Fruit fly (Drosophila melanogaster) whole organism, embryonic: ENCODE results near the gene CG31344.

Experiments used
- ATbp ChIP-seq: fragments of 200-800 bp; sonication (Bioruptor generic); optimal IDR thresholded peaks from 2 replicates; lab custom pipeline; 2017; ENCODE audit warnings: missing biosample characterization, mild to moderate bottlenecking, missing genetic modification characterization, missing genetic modification reagents
- CG1233 ChIP-seq: fragments of 200-800 bp; sonication (Bioruptor generic); optimal IDR thresholded peaks from 4 replicates; lab custom pipeline; 2018; ENCODE audit warnings: missing biosample characterization, mild to moderate bottlenecking, missing genetic modification characterization
- CG12769 ChIP-seq: fragments of 200-800 bp; sonication (Bioruptor generic); optimal IDR thresholded peaks from 2 replicates; lab custom pipeline; 2019; ENCODE audit warnings: missing biosample characterization, mild to moderate bottlenecking, missing genetic modification characterization, moderate library complexity
- CG15011 ChIP-seq: fragments of 200-800 bp; sonication (Bioruptor generic); optimal IDR thresholded peaks from 3 replicates; lab custom pipeline; 2018; ENCODE audit warnings: missing biosample characterization, mild to moderate bottlenecking, missing genetic modification characterization
- CG15514 ChIP-seq: fragments of 200-800 bp; sonication (Bioruptor generic); optimal IDR thresholded peaks from 3 replicates; lab custom pipeline; 2017; ENCODE audit warnings: missing biosample characterization, missing genetic modification characterization, mild to moderate bottlenecking, moderate library complexity, missing genetic modification reagents
- CG16779 ChIP-seq: fragments of 200-800 bp; sonication (Bioruptor generic); IDR thresholded peaks from 2 replicates; pipeline ENCODE4 v1.3.6; 2022; ENCODE audit warnings: missing biosample characterization, missing genetic modification characterization
- CG17385 ChIP-seq: fragments of 200-800 bp; sonication (Bioruptor generic); optimal IDR thresholded peaks from 3 replicates; lab custom pipeline; 2018; ENCODE audit warnings: missing biosample characterization, mild to moderate bottlenecking, missing genetic modification characterization
- CG17829 ChIP-seq: fragments of 200-800 bp; optimal IDR thresholded peaks from 2 replicates; lab custom pipeline; 2019; ENCODE audit warnings: missing biosample characterization, mild to moderate bottlenecking, missing genetic modification characterization, moderate library complexity
- CG1792 ChIP-seq: fragments of 200-800 bp; sonication (Bioruptor generic); optimal IDR thresholded peaks from 2 replicates; lab custom pipeline; 2016; ENCODE audit warnings: missing biosample characterization, missing genetic modification characterization
- CG2202 ChIP-seq: fragments of 200-800 bp; sonication (Bioruptor generic); optimal IDR thresholded peaks from 2 replicates; lab custom pipeline; 2018; ENCODE audit warnings: missing biosample characterization, mild to moderate bottlenecking, missing genetic modification characterization
- CG30431 ChIP-seq: fragments of 200-800 bp; sonication (Bioruptor generic); optimal IDR thresholded peaks from 2 replicates; lab custom pipeline; 2017; ENCODE audit warnings: missing biosample characterization, missing genetic modification characterization
- CG31224 ChIP-seq: fragments of 200-800 bp; sonication (Bioruptor generic); IDR thresholded peaks from 2 replicates; pipeline ENCODE4 v1.3.6; 2022; ENCODE audit warnings: missing biosample characterization, missing genetic modification characterization
- CG4707 ChIP-seq: fragments of 200-800 bp; sonication (Bioruptor generic); optimal IDR thresholded peaks from 2 replicates; lab custom pipeline; 2018; ENCODE audit warnings: missing biosample characterization, mild to moderate bottlenecking, missing genetic modification characterization, moderate library complexity
- CG6689 ChIP-seq: fragments of 200-800 bp; sonication (Bioruptor generic); IDR thresholded peaks from 2 replicates; pipeline ENCODE4 v1.3.6; 2022; ENCODE audit warnings: missing biosample characterization, missing genetic modification characterization
- CG6765 ChIP-seq: fragments of 200-800 bp; sonication (Bioruptor generic); optimal IDR thresholded peaks from 3 replicates; lab custom pipeline; 2017; ENCODE audit warnings: missing biosample characterization, mild to moderate bottlenecking, missing genetic modification characterization
- CG8089 ChIP-seq: fragments of 200-800 bp; sonication (Bioruptor generic); optimal IDR thresholded peaks from 3 replicates; lab custom pipeline; 2016; ENCODE audit warnings: missing biosample characterization, missing genetic modification characterization
- CG8478 ChIP-seq: fragments of >200 bp; optimal IDR thresholded peaks from 2 replicates; lab custom pipeline; 2018
- Dll ChIP-seq: fragments of 200-800 bp; sonication (Bioruptor generic); IDR thresholded peaks from 4 replicates; pipeline ENCODE4 v1.3.6; 2022; ENCODE audit warnings: missing biosample characterization, missing genetic modification characterization; ENCODE audit not compliant: partially characterized antibody
- Doc2 ChIP-seq: fragments of 200-800 bp; sonication (Bioruptor generic); IDR thresholded peaks from 2 replicates; pipeline ENCODE4 v1.3.6; 2022; ENCODE audit warnings: missing biosample characterization, missing genetic modification characterization
- H15 ChIP-seq: fragments of 200-800 bp; sonication (Bioruptor generic); IDR thresholded peaks from 3 replicates; pipeline ENCODE4 v1.3.6; 2022; ENCODE audit warnings: missing biosample characterization, missing genetic modification characterization
- HmgZ ChIP-seq: fragments of 200-800 bp; sonication (Bioruptor generic); optimal IDR thresholded peaks from 2 replicates; lab custom pipeline; 2018; ENCODE audit warnings: missing biosample characterization, mild to moderate bottlenecking, missing genetic modification characterization
- Hmr ChIP-seq: fragments of 200-800 bp; sonication (Bioruptor generic); optimal IDR thresholded peaks from 3 replicates; lab custom pipeline; 2017; ENCODE audit warnings: mild to moderate bottlenecking, missing biosample characterization, missing genetic modification reagents, missing genetic modification characterization
- Lpt ChIP-seq: fragments of >200 bp; optimal IDR thresholded peaks from 2 replicates; lab custom pipeline; 2018; ENCODE audit warnings: missing biosample characterization, missing genetic modification characterization
- MESR4 ChIP-seq: fragments of 200-800 bp; sonication (Bioruptor generic); optimal IDR thresholded peaks from 2 replicates; lab custom pipeline; 2018; ENCODE audit warnings: missing biosample characterization, mild to moderate bottlenecking, missing genetic modification characterization, moderate library complexity
- MTF-1 ChIP-seq: fragments of 200-800 bp; sonication (Bioruptor generic); optimal IDR thresholded peaks from 2 replicates; lab custom pipeline; 2018; ENCODE audit warnings: missing biosample characterization, mild to moderate bottlenecking, missing genetic modification characterization, borderline replicate concordance
- Mes4 ChIP-seq: fragments of 200-800 bp; sonication (Bioruptor generic); optimal IDR thresholded peaks from 2 replicates; lab custom pipeline; 2016; ENCODE audit warnings: missing biosample characterization, missing genetic modification characterization
- Myb ChIP-seq: fragments of 200-800 bp; sonication (Bioruptor generic); optimal IDR thresholded peaks from 2 replicates; lab custom pipeline; 2016; ENCODE audit warnings: missing biosample characterization, missing genetic modification characterization
- Nf-YB ChIP-seq: fragments of 200-800 bp; sonication (Bioruptor generic); optimal IDR thresholded peaks from 3 replicates; lab custom pipeline; 2019; ENCODE audit warnings: missing biosample characterization, mild to moderate bottlenecking, missing genetic modification characterization, moderate library complexity
- Ptx1 ChIP-seq: fragments of 200-800 bp; sonication (Bioruptor generic); IDR thresholded peaks from 2 replicates; pipeline ENCODE4 v1.3.6; 2022; ENCODE audit warnings: missing biosample characterization, missing genetic modification characterization
- Xrp1 ChIP-seq: fragments of 200-800 bp; sonication (Bioruptor generic); IDR thresholded peaks from 2 replicates; pipeline ENCODE4 v1.3.6; 2022; ENCODE audit warnings: missing biosample characterization, missing genetic modification characterization
- abd-A ChIP-seq: fragments of 200-800 bp; sonication (Bioruptor generic); optimal IDR thresholded peaks from 3 replicates; lab custom pipeline; 2019; ENCODE audit warnings: missing biosample characterization, mild to moderate bottlenecking, missing genetic modification characterization, moderate library complexity
- caup ChIP-seq: fragments of 200-800 bp; sonication (Bioruptor generic); optimal IDR thresholded peaks from 3 replicates; lab custom pipeline; 2017; ENCODE audit warnings: missing biosample characterization, mild to moderate bottlenecking, missing genetic modification characterization, moderate library complexity; ENCODE audit not compliant: severe bottlenecking
- cg ChIP-seq: fragments of 200-800 bp; sonication (Bioruptor generic); optimal IDR thresholded peaks from 3 replicates; lab custom pipeline; 2019; ENCODE audit warnings: missing biosample characterization, mild to moderate bottlenecking, missing genetic modification characterization, moderate library complexity
- disco-r ChIP-seq: fragments of 200-800 bp; sonication (Bioruptor generic); optimal IDR thresholded peaks from 2 replicates; lab custom pipeline; 2016; ENCODE audit warnings: missing biosample characterization, missing genetic modification characterization
- emc ChIP-seq: fragments of 200-800 bp; sonication (Bioruptor generic); optimal IDR thresholded peaks from 2 replicates; lab custom pipeline; 2016; ENCODE audit warnings: missing biosample characterization, missing genetic modification characterization
- eyg ChIP-seq: fragments of 200-800 bp; sonication (Bioruptor generic); optimal IDR thresholded peaks from 3 replicates; lab custom pipeline; 2016; ENCODE audit warnings: missing biosample characterization, missing genetic modification characterization
- fd102C ChIP-seq: fragments of 200-800 bp; sonication (Bioruptor generic); optimal IDR thresholded peaks from 2 replicates; lab custom pipeline; 2018; ENCODE audit warnings: missing biosample characterization, mild to moderate bottlenecking, missing genetic modification characterization, moderate library complexity
- gsb ChIP-seq: fragments of 200-800 bp; sonication (Bioruptor generic); IDR thresholded peaks from 2 replicates; pipeline ENCODE4 v1.3.6; 2022; ENCODE audit warnings: missing biosample characterization, missing genetic modification characterization
- kah ChIP-seq: fragments of 200-800 bp; sonication (Bioruptor generic); optimal IDR thresholded peaks from 2 replicates; lab custom pipeline; 2018; ENCODE audit warnings: missing biosample characterization, mild to moderate bottlenecking, missing genetic modification characterization
- nau ChIP-seq: fragments of 200-800 bp; sonication (Bioruptor generic); optimal IDR thresholded peaks from 3 replicates; lab custom pipeline; 2017; ENCODE audit warnings: missing biosample characterization, mild to moderate bottlenecking, missing genetic modification characterization, missing genetic modification reagents
- nerfin-1 ChIP-seq: fragments of 200-800 bp; sonication (Bioruptor generic); optimal IDR thresholded peaks from 3 replicates; lab custom pipeline; 2019; ENCODE audit warnings: missing biosample characterization, mild to moderate bottlenecking, missing genetic modification characterization, moderate library complexity
- ranshi ChIP-seq: fragments of 200-800 bp; sonication (Bioruptor generic); IDR thresholded peaks from 2 replicates; pipeline ENCODE4 v1.3.6; 2022; ENCODE audit warnings: missing biosample characterization, missing genetic modification characterization
- sd ChIP-seq: fragments of 200-800 bp; sonication (Bioruptor generic); optimal IDR thresholded peaks from 3 replicates; lab custom pipeline; 2018; ENCODE audit warnings: missing biosample characterization, mild to moderate bottlenecking, missing genetic modification characterization, moderate library complexity
- sim ChIP-seq: fragments of 200-800 bp; sonication (Bioruptor generic); IDR thresholded peaks from 2 replicates; pipeline ENCODE4 v1.3.6; 2022; ENCODE audit warnings: missing biosample characterization, missing genetic modification characterization
- tio ChIP-seq: fragments of 200-800 bp; sonication (Bioruptor generic); optimal IDR thresholded peaks from 2 replicates; lab custom pipeline; 2017; ENCODE audit warnings: missing biosample characterization, missing genetic modification characterization, inconsistent platforms
- twi ChIP-seq: fragments of 200-800 bp; optimal IDR thresholded peaks from 2 replicates; lab custom pipeline; 2019; ENCODE audit warnings: missing biosample characterization, mild to moderate bottlenecking, missing genetic modification characterization, moderate library complexity
- vvl ChIP-seq: fragments of 200-800 bp; sonication (Bioruptor generic); IDR thresholded peaks from 2 replicates; pipeline ENCODE4 v1.3.6; 2022; ENCODE audit warnings: missing biosample characterization, missing genetic modification characterization
- wor ChIP-seq: fragments of 200-800 bp; sonication (Bioruptor generic); IDR thresholded peaks from 2 replicates; pipeline ENCODE4 v1.3.6; 2022; ENCODE audit warnings: missing biosample characterization, missing genetic modification characterization
- z ChIP-seq: fragments of 200-800 bp; sonication (Bioruptor generic); IDR thresholded peaks from 3 replicates; pipeline ENCODE4 v1.3.6; 2022; ENCODE audit warnings: missing biosample characterization, missing genetic modification characterization

CG31344 gene

DNA sequence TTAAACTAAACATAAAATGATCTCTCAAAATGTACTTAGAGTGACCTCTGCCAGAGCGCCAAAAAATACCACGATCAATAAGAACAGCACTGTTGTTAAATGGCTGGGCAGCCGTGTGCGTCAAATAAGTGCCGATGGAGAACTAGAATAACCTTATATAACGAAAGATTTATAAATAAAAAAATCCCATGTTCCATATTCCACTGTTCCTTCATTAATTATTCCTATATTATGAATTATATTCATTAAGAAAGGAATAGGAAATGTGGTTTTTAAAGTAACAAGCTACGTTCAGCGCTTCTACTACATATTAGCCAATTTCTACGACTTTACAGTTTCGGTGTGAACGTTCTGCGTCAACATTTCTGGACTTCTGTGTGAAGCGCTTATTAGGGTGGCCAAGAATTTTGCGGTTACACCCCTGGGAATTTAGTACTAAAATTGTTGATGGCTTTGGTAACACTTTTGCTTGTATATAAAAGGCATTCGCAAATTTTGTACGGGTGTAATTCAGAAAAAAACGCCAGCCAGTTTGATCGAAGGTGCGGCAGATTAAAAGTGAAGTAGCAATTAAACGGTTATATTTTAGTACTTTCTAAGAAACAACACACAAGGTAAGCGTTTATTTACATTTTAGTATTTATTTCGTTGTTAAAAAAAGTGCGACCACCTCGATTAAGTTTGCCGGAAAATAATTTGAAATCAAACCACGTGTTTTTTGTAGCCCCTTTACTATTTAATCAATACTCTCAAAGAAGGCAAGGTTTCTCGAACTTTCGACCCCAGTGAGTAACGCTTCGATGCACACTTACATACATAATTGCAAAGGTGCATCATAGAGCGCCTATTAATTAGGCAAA is 17.3 kb upstream of the CG31344 start, which contains the start of the genes tefu and Hsc70-4 (continued):
- TF ChIP-seq eyg (GFP tag; lab: Kevin White, UChicago) (no peak), z (no peak; the same call in 2 of the 3 replicates), CG2202 (peak; percentile 40), Hmr (GFP tag; lab: Kevin White, UChicago) (peak; percentile 14), cg (GFP tag; lab: Kevin White, UChicago) (no peak), caup (GFP tag; lab: Kevin White, UChicago) (peak; percentile 38), nau (GFP tag; lab: Kevin White, UChicago) (no peak), HmgZ (tag; lab: Kevin White, UChicago) (peak; percentile 64), ATbp (peak; percentile 31), ranshi (GFP tag; lab: Robert Waterston, UW) (peak; percentile 89), CG15011 (GFP tag; lab: Kevin White, UChicago) (peak; percentile 54), Dll (GFP tag; lab: Robert Waterston, UW) (no peak), CG15514 (GFP tag; lab: Kevin White, UChicago) (peak; percentile 74), Nf-YB (GFP tag; lab: Kevin White, UChicago) (no peak), Xrp1 (GFP tag; lab: Robert Waterston, UW) (peak; percentile 70), CG16779 (GFP tag; lab: Robert Waterston, UW) (no peak), vvl (peak; percentile 80), CG4707 (no peak), CG12769 (no peak), CG31224 (peak; percentile 53; the same call in 1 of the 2 replicates), disco-r (GFP tag; lab: Kevin White, UChicago) (no peak), Lpt (GFP tag; lab: Kevin White, UChicago) (no peak), Myb (GFP tag; lab: Kevin White, UChicago) (peak; percentile 50), CG6765 (no peak), Doc2 (no peak), CG8478 (lab: Kevin White, UChicago) (no peak), CG8089 (GFP tag; lab: Kevin White, UChicago) (peak; percentile 53), sim (0 out of 2 replicates have a peak, but pooled peaks have one; percentile 11), CG30431 (peak; percentile 80), abd-A (tag; lab: Kevin White, UChicago) (no peak), CG1792 (GFP tag; lab: Kevin White, UChicago) (peak; percentile 55), CG1233 (peak; percentile 61), tio (GFP tag; lab: Kevin White, UChicago) (no peak), H15 (GFP tag; lab: Robert Waterston, UW) (peak; percentile 72; the same call in 2 of the 3 replicates), kah (GFP tag; lab: Kevin White, UChicago) (peak; percentile 45), CG6689 (GFP tag; lab: Robert Waterston, UW) (peak; percentile 82), sd (tag; lab: Kevin White, UChicago) (no peak), CG17829 (tag; lab: Kevin White, UChicago) (peak; percentile 73), twi (tag; lab: Kevin White, UChicago) (peak; percentile 61), MTF-1 (GFP tag; lab: Kevin White, UChicago) (peak; percentile 36), Ptx1 (GFP tag; lab: Robert Waterston, UW) (peak; percentile 84), Mes4 (GFP tag; lab: Kevin White, UChicago) (peak; percentile 45), gsb (GFP tag; lab: Robert Waterston, UW) (0 out of 2 replicates have a peak, but pooled peaks have one; percentile 43), MESR4 (GFP tag; lab: Kevin White, UChicago) (peak; percentile 61), nerfin-1 (tag; lab: Kevin White, UChicago) (peak; percentile 58), CG17385 (GFP tag; lab: Kevin White, UChicago) (peak; percentile 61), fd102C (GFP tag; lab: Kevin White, UChicago) (no peak), emc (GFP tag; lab: Kevin White, UChicago) (no peak), wor (GFP tag; lab: Robert Waterston, UW) (peak; percentile 60)
